Worm (Caenorhabditis elegans) whole organism, mixed stage, embryonic: ENCODE results near the gene acr-14.

ENCODE experiments used
- M03D4.4 ChIP-seq: sonication (generic microtip); optimal IDR thresholded peaks from 2 replicates; lab custom pipeline; 2017; ENCODE audit warnings: mild to moderate bottlenecking, missing genetic modification characterization, missing compliant biosample characterization
- bed-3 ChIP-seq: fragments of 200-800 bp; sonication (Bioruptor generic); optimal IDR thresholded peaks from 3 replicates; lab custom pipeline; 2018; ENCODE audit warnings: mild to moderate bottlenecking, missing genetic modification characterization, moderate library complexity, missing compliant biosample characterization
- blmp-1 ChIP-seq: fragments of 150-350 bp; optimal IDR thresholded peaks from 2 replicates; lab custom pipeline; 2014; ENCODE audit warnings: missing biosample characterization, missing genetic modification characterization
- ceh-39 ChIP-seq: fragments of 150-350 bp; optimal IDR thresholded peaks from 2 replicates; lab custom pipeline; 2014; ENCODE audit warnings: missing biosample characterization, missing genetic modification characterization
- ceh-43 ChIP-seq: fragments of 200-800 bp; sonication (Bioruptor generic); optimal IDR thresholded peaks from 2 replicates; lab custom pipeline; 2018; ENCODE audit warnings: mild to moderate bottlenecking, missing genetic modification characterization, moderate library complexity, missing compliant biosample characterization
- ceh-83 ChIP-seq: fragments of 200-800 bp; sonication (Bioruptor generic); optimal IDR thresholded peaks from 2 replicates; lab custom pipeline; 2018; ENCODE audit warnings: mild to moderate bottlenecking, missing genetic modification characterization, missing compliant biosample characterization
- ces-1 ChIP-seq: fragments of 150-350 bp; optimal IDR thresholded peaks from 2 replicates; lab custom pipeline; 2014; ENCODE audit warnings: missing biosample characterization, missing genetic modification reagents, missing genetic modification characterization
- cnd-1 ChIP-seq: fragments of 200-800 bp; sonication (Bioruptor generic); optimal IDR thresholded peaks from 2 replicates; lab custom pipeline; 2018; ENCODE audit warnings: mild to moderate bottlenecking, missing genetic modification characterization, missing compliant biosample characterization
- drap-1 ChIP-seq: fragments of 200-800 bp; sonication (Bioruptor generic); optimal IDR thresholded peaks from 3 replicates; lab custom pipeline; 2018; ENCODE audit warnings: mild to moderate bottlenecking, missing genetic modification characterization, missing compliant biosample characterization
- elt-1 ChIP-seq: sonication (generic microtip); optimal IDR thresholded peaks from 2 replicates; lab custom pipeline; 2017; ENCODE audit warnings: missing genetic modification characterization, mild to moderate bottlenecking, missing compliant biosample characterization, antibody characterized with exemption, moderate library complexity, borderline replicate concordance; ENCODE audit not compliant: insufficient read depth
- elt-3 ChIP-seq: fragments of 150-350 bp; optimal IDR thresholded peaks from 2 replicates; lab custom pipeline; 2014; ENCODE audit warnings: missing biosample characterization, missing genetic modification characterization
- flh-1 ChIP-seq: fragments of 200-800 bp; sonication (Bioruptor generic); optimal IDR thresholded peaks from 2 replicates; lab custom pipeline; 2018; ENCODE audit warnings: mild to moderate bottlenecking, missing genetic modification characterization, moderate library complexity, missing compliant biosample characterization
- ham-2 ChIP-seq: fragments of 200-800 bp; sonication (Bioruptor generic); optimal IDR thresholded peaks from 2 replicates; lab custom pipeline; 2018; ENCODE audit warnings: mild to moderate bottlenecking, missing genetic modification characterization, missing compliant biosample characterization
- hlh-1 ChIP-seq: fragments of 150-350 bp; optimal IDR thresholded peaks from 2 replicates; lab custom pipeline; 2014; ENCODE audit warnings: missing biosample characterization, missing genetic modification reagents, missing genetic modification characterization
- lin-13 ChIP-seq: fragments of 150-350 bp; optimal IDR thresholded peaks from 2 replicates; lab custom pipeline; 2014; ENCODE audit warnings: missing biosample characterization, missing genetic modification characterization
- lin-32 ChIP-seq: fragments of 200-800 bp; sonication (Bioruptor generic); optimal IDR thresholded peaks from 2 replicates; lab custom pipeline; 2018; ENCODE audit warnings: mild to moderate bottlenecking, missing genetic modification characterization, missing compliant biosample characterization
- lsy-2 ChIP-seq: fragments of 150-350 bp; optimal IDR thresholded peaks from 2 replicates; lab custom pipeline; 2014; ENCODE audit warnings: missing biosample characterization, missing genetic modification characterization
- mab-5 ChIP-seq: fragments of 150-350 bp; optimal IDR thresholded peaks from 2 replicates; lab custom pipeline; 2014; ENCODE audit warnings: missing biosample characterization, missing genetic modification characterization
- mep-1 ChIP-seq: fragments of 150-350 bp; optimal IDR thresholded peaks from 2 replicates; lab custom pipeline; 2017; ENCODE audit warnings: missing biosample characterization, missing genetic modification reagents, missing genetic modification characterization, inconsistent platforms
- mls-2 ChIP-seq: sonication (generic microtip); optimal IDR thresholded peaks from 2 replicates; lab custom pipeline; 2016; ENCODE audit warnings: mild to moderate bottlenecking, missing genetic modification characterization, moderate library complexity, missing compliant biosample characterization
- nhr-12 ChIP-seq: fragments of 150-350 bp; optimal IDR thresholded peaks from 2 replicates; lab custom pipeline; 2014; ENCODE audit warnings: missing biosample characterization, missing genetic modification characterization
- nhr-2 ChIP-seq: fragments of 150-350 bp; optimal IDR thresholded peaks from 2 replicates; lab custom pipeline; 2014; ENCODE audit warnings: missing biosample characterization, missing genetic modification characterization
- nhr-237 ChIP-seq: fragments of 150-350 bp; optimal IDR thresholded peaks from 2 replicates; lab custom pipeline; 2014; ENCODE audit warnings: missing biosample characterization, missing genetic modification characterization
- nhr-28 ChIP-seq: fragments of 150-350 bp; optimal IDR thresholded peaks from 2 replicates; lab custom pipeline; 2014; ENCODE audit warnings: missing biosample characterization, missing genetic modification characterization
- nhr-76 ChIP-seq: sonication (generic microtip); optimal IDR thresholded peaks from 2 replicates; lab custom pipeline; 2017; ENCODE audit warnings: missing biosample characterization, missing genetic modification characterization
- pha-4 ChIP-seq: fragments of 150-350 bp; optimal IDR thresholded peaks from 2 replicates; lab custom pipeline; 2018; ENCODE audit warnings: missing biosample characterization, missing genetic modification reagents, missing genetic modification characterization
- sem-2 ChIP-seq: fragments of 200-800 bp; sonication (Bioruptor generic); optimal IDR thresholded peaks from 2 replicates; lab custom pipeline; 2018; ENCODE audit warnings: mild to moderate bottlenecking, missing genetic modification characterization, missing compliant biosample characterization
- snpc-4 ChIP-seq: fragments of 150-350 bp; optimal IDR thresholded peaks from 2 replicates; lab custom pipeline; 2014; ENCODE audit warnings: missing biosample characterization, missing genetic modification characterization
- sptf-1 ChIP-seq: sonication (generic microtip); optimal IDR thresholded peaks from 2 replicates; lab custom pipeline; 2017; ENCODE audit warnings: mild to moderate bottlenecking, missing genetic modification characterization, moderate library complexity, missing compliant biosample characterization
- tbx-8 ChIP-seq: fragments of 200-800 bp; sonication (Bioruptor generic); optimal IDR thresholded peaks from 2 replicates; lab custom pipeline; 2018; ENCODE audit warnings: mild to moderate bottlenecking, missing genetic modification characterization, moderate library complexity, missing compliant biosample characterization
- unc-120 ChIP-seq: sonication (generic microtip); optimal IDR thresholded peaks from 2 replicates; lab custom pipeline; 2017; ENCODE audit warnings: missing genetic modification characterization, missing compliant biosample characterization; ENCODE audit not compliant: poor library complexity, severe bottlenecking
- unc-39 ChIP-seq: fragments of 150-350 bp; optimal IDR thresholded peaks from 2 replicates; lab custom pipeline; 2014; ENCODE audit warnings: missing biosample characterization, missing genetic modification characterization
- unc-62 ChIP-seq: fragments of 150-350 bp; optimal IDR thresholded peaks from 2 replicates; lab custom pipeline; 2014; ENCODE audit warnings: missing biosample characterization, missing genetic modification reagents, missing genetic modification characterization
- zip-8 ChIP-seq: fragments of 150-350 bp; optimal IDR thresholded peaks from 2 replicates; lab custom pipeline; 2014; ENCODE audit warnings: missing biosample characterization, missing genetic modification characterization
- ztf-11 ChIP-seq: fragments of 150-350 bp; optimal IDR thresholded peaks from 2 replicates; lab custom pipeline; 2014; ENCODE audit warnings: missing biosample characterization, missing genetic modification characterization

Gene acr-14

ce11 chrII:8216922-8217321 lies 39.9 kb upstream of the acr-14 start, which contains the start of gene ifg-1:
TSS of gene ifg-1 (plus strand) at chrII:8217222.
- TF ChIP-seq nhr-2 (tag; lab: Kevin White, UChicago) = no peak
- TF ChIP-seq, all 35 proteins: peak for 0

- TF ChIP-seq elt-3 (tag; lab: Kevin White, UChicago) (no peak), lin-13 (tag; lab: Kevin White, UChicago) (no peak), zip-8 (tag; lab: Kevin White, UChicago) (no peak), nhr-237 (tag; lab: Kevin White, UChicago) (peak; percentile 49), bed-3 (GFP tag; lab: Kevin White, UChicago) (no peak), lsy-2 (tag; lab: Kevin White, UChicago) (peak; percentile 26), unc-62 (no peak), mep-1 (tag; lab: Kevin White, UChicago) (peak; percentile 72), snpc-4 (tag; lab: Kevin White, UChicago) (no peak), blmp-1 (tag; lab: Kevin White, UChicago) (no peak), sptf-1 (tag; lab: Kevin White, UChicago) (no peak), sem-2 (no peak), nhr-2 (tag; lab: Kevin White, UChicago) (no peak), ceh-43 (GFP tag; lab: Kevin White, UChicago) (no peak), unc-39 (tag; lab: Kevin White, UChicago) (no peak), ham-2 (GFP tag; lab: Kevin White, UChicago) (no peak), nhr-28 (tag; lab: Kevin White, UChicago) (no peak), nhr-12 (tag; lab: Kevin White, UChicago) (no peak), tbx-8 (GFP tag; lab: Kevin White, UChicago) (no peak), mab-5 (tag; lab: Kevin White, UChicago) (no peak), M03D4.4 (tag; lab: Kevin White, UChicago) (no peak), flh-1 (GFP tag; lab: Kevin White, UChicago) (no peak), ceh-39 (tag; lab: Kevin White, UChicago) (peak; percentile 40), ces-1 (peak; percentile 77), drap-1 (no peak), pha-4 (tag; lab: Kevin White, UChicago) (peak; percentile 22), lin-32 (GFP tag; lab: Kevin White, UChicago) (no peak), hlh-1 (tag; lab: Kevin White, UChicago) (peak; percentile 20), elt-1 (tag; lab: Kevin White, UChicago) (no peak), ztf-11 (tag; lab: Kevin White, UChicago) (no peak), ceh-83 (GFP tag; lab: Kevin White, UChicago) (no peak), nhr-76 (tag; lab: Kevin White, UChicago) (no peak), unc-120 (tag; lab: Kevin White, UChicago) (peak; percentile 41), mls-2 (tag; lab: Kevin White, UChicago) (no peak), cnd-1 (tag; lab: Kevin White, UChicago) (no peak)
Measured at ce11 chrII:8216433-8216832, 39.4 kb upstream of the acr-14 start, which contains the start of gene M110.3. TSS of gene M110.3 (minus strand) at chrII:8216616.

- TF ChIP-seq sptf-1 (tag; lab: Kevin White, UChicago) = no peak
- TF ChIP-seq flh-1 (GFP tag; lab: Kevin White, UChicago) = no peak
- no peak for TF ChIP-seq lin-13 (tag; lab: Kevin White, UChicago)
- no peak for TF ChIP-seq unc-62
- TF ChIP-seq ham-2 (GFP tag; lab: Kevin White, UChicago) = no peak
- TF ChIP-seq nhr-28 (tag; lab: Kevin White, UChicago) = no peak
- TF ChIP-seq sem-2 = no peak
- TF ChIP-seq drap-1 = no peak
- no peak for TF ChIP-seq unc-39 (tag; lab: Kevin White, UChicago)
- no peak for TF ChIP-seq ceh-83 (GFP tag; lab: Kevin White, UChicago)
- TF ChIP-seq ceh-43 (GFP tag; lab: Kevin White, UChicago) = no peak
- no peak for TF ChIP-seq nhr-76 (tag; lab: Kevin White, UChicago)
- no peak for TF ChIP-seq lin-32 (GFP tag; lab: Kevin White, UChicago)
- no peak for TF ChIP-seq nhr-2 (tag; lab: Kevin White, UChicago)
- TF ChIP-seq nhr-237 (tag; lab: Kevin White, UChicago) = no peak
Measured at ce11 chrII:8214367-8214766, 37.4 kb upstream of the acr-14 start, which contains the start of gene M110.10. TSS of gene M110.10 (minus strand) at chrII:8214467.
